Fruit fly (Drosophila melanogaster): ENCODE data around the gene CG43373.

The CG43373 gene

dm6 chr3L:16581201-16581705 lies 38.1 kb upstream of the CG43373 start, which contains the start of gene Smn (continued):
- peak; percentile 29 for TF ChIP-seq CG12769 (tag; optimal IDR thresholded peaks at IDR 0.05)
- TF ChIP-seq sug (tag; optimal IDR thresholded peaks at IDR 0.05) = peak; percentile 58
- peak; percentile 18 for TF ChIP-seq CG18476 (GFP tag; optimal IDR thresholded peaks at IDR 0.05)
- peak in 1 of 3 experiments; percentile 28 for TF ChIP-seq lola (GFP tag; optimal IDR thresholded peaks at IDR 0.05)
- TF ChIP-seq CG11723 (GFP tag; optimal IDR thresholded peaks at IDR 0.05) = peak; percentile 10
- no peak for TF ChIP-seq gsb-n (tag; optimal IDR thresholded peaks at IDR 0.05)
- peak; percentile 40 for TF ChIP-seq Tbp (GFP tag; optimal IDR thresholded peaks at IDR 0.05)
- peak; percentile 46 for TF ChIP-seq CG10543 (GFP tag; optimal IDR thresholded peaks at IDR 0.05)
- TF ChIP-seq sens (GFP tag) = peak; percentile 90
- peak; percentile 52 for TF ChIP-seq Hr3 (GFP tag; optimal IDR thresholded peaks at IDR 0.05)
- peak; percentile 87 for TF ChIP-seq bbx (GFP tag; IDR thresholded peaks at IDR 0.05; ENCODE audit: partially characterized antibody)
- peak; percentile 36; the same call in 1 of the 2 replicates for TF ChIP-seq ssp (GFP tag; IDR thresholded peaks at IDR 0.05)
- peak; percentile 55 for TF ChIP-seq B-H2 (GFP tag; optimal IDR thresholded peaks at IDR 0.05)
- no peak for TF ChIP-seq trh (GFP tag; optimal IDR thresholded peaks at IDR 0.05)
- peak; percentile 16 for TF ChIP-seq CG17186 (GFP tag; optimal IDR thresholded peaks at IDR 0.05)
- TF ChIP-seq zen (tag; optimal IDR thresholded peaks at IDR 0.05) = peak; percentile 28
- TF ChIP-seq CG10209 (GFP tag; optimal IDR thresholded peaks at IDR 0.05) = peak; percentile 24
- peak; percentile 26 for TF ChIP-seq CTCF (GFP tag; optimal IDR thresholded peaks at IDR 0.05)
- TF ChIP-seq BEAF-32 (GFP tag; optimal IDR thresholded peaks at IDR 0.05) = peak; percentile 91
- TF ChIP-seq ranshi (GFP tag; IDR thresholded peaks at IDR 0.05) = no peak
- TF ChIP-seq ab (GFP tag; optimal IDR thresholded peaks at IDR 0.05) = no peak
- peak; percentile 16 for TF ChIP-seq nau (GFP tag; optimal IDR thresholded peaks at IDR 0.05)
- peak; percentile 51 for TF ChIP-seq Hmr (GFP tag; optimal IDR thresholded peaks at IDR 0.05)
- TF ChIP-seq org-1 (GFP tag; optimal IDR thresholded peaks at IDR 0.05) = peak; percentile 1
- TF ChIP-seq CG14965 (GFP tag; optimal IDR thresholded peaks at IDR 0.05; ENCODE audit: borderline replicate concordance) = no peak
- TF ChIP-seq bab2 (GFP tag; optimal IDR thresholded peaks at IDR 0.05) = peak; percentile 46
- TF ChIP-seq Camta (GFP tag; optimal IDR thresholded peaks at IDR 0.05) = peak; percentile 62
- TF ChIP-seq CG13424 (tag; optimal IDR thresholded peaks at IDR 0.05) = peak; percentile 49
- no peak for TF ChIP-seq CG8765 (GFP tag; IDR thresholded peaks at IDR 0.05)
- TF ChIP-seq repo (GFP tag; optimal IDR thresholded peaks at IDR 0.05) = no peak
- peak; percentile 66 for TF ChIP-seq CoRest (tag; optimal IDR thresholded peaks at IDR 0.05)
- TF ChIP-seq odd (GFP tag; optimal IDR thresholded peaks at IDR 0.05) = no peak
- TF ChIP-seq CG13287 (GFP tag; IDR thresholded peaks at IDR 0.05; ENCODE audit: partially characterized antibody) = peak; percentile 84
- no peak for TF ChIP-seq pros (GFP tag; optimal IDR thresholded peaks at IDR 0.05)
- peak; percentile 47 for TF ChIP-seq PHDP (tag; optimal IDR thresholded peaks at IDR 0.05)
- TF ChIP-seq jumu (GFP tag; optimal IDR thresholded peaks at IDR 0.05) = peak; percentile 53
- TF ChIP-seq CG14860 (GFP tag; IDR thresholded peaks at IDR 0.05; ENCODE audit: partially characterized antibody) = peak; percentile 84
- peak; percentile 52 for TF ChIP-seq CG10147 (GFP tag; optimal IDR thresholded peaks at IDR 0.05)
- peak; percentile 32 for TF ChIP-seq CG8281 (tag; optimal IDR thresholded peaks at IDR 0.05)
- no peak for TF ChIP-seq Ssrp (tag; optimal IDR thresholded peaks at IDR 0.05)
- peak; percentile 50 for TF ChIP-seq CG2712 (tag; optimal IDR thresholded peaks at IDR 0.05)
- no peak for TF ChIP-seq CG6654 (GFP tag; optimal IDR thresholded peaks at IDR 0.05)
- TF ChIP-seq gro (GFP tag; optimal IDR thresholded peaks at IDR 0.05) = no peak
- TF ChIP-seq CG10431 (GFP tag; optimal IDR thresholded peaks at IDR 0.05) = no peak
- TF ChIP-seq HLH4C (GFP tag; IDR thresholded peaks at IDR 0.05; ENCODE audit: partially characterized antibody) = peak; percentile 81
- no peak for TF ChIP-seq BtbVII (GFP tag; optimal IDR thresholded peaks at IDR 0.05)
- no peak for TF ChIP-seq fru (optimal IDR thresholded peaks at IDR 0.05)
- no peak for TF ChIP-seq Eip74EF (GFP tag; optimal IDR thresholded peaks at IDR 0.05)
- peak; percentile 21 for TF ChIP-seq Nf-YC (tag; optimal IDR thresholded peaks at IDR 0.05)
- TF ChIP-seq hb (GFP tag; IDR thresholded peaks at IDR 0.05; ENCODE audit: partially characterized antibody) = peak; percentile 83
